Fruit fly (Drosophila melanogaster) whole organism, embryonic: Measurements from ENCODE around the gene Acat1.

ENCODE experiments used
- Antp ChIP-seq: fragments of 200-800 bp; sonication (Bioruptor generic); optimal IDR thresholded peaks from 3 replicates; lab custom pipeline; 2016; ENCODE audit warnings: missing biosample characterization, missing genetic modification characterization
- CG10147 ChIP-seq: fragments of 200-800 bp; sonication (Bioruptor generic); optimal IDR thresholded peaks from 2 replicates; lab custom pipeline; 2019; ENCODE audit warnings: missing biosample characterization, mild to moderate bottlenecking, missing genetic modification characterization, moderate library complexity
- CG10979 ChIP-seq: fragments of 200-800 bp; sonication (Bioruptor generic); optimal IDR thresholded peaks from 2 replicates; lab custom pipeline; 2018; ENCODE audit warnings: missing biosample characterization, mild to moderate bottlenecking, missing genetic modification characterization, moderate library complexity
- CG11247 ChIP-seq: fragments of 200-800 bp; sonication (Bioruptor generic); IDR thresholded peaks from 2 replicates; pipeline ENCODE4 v1.3.6; 2022; ENCODE audit warnings: missing biosample characterization, missing genetic modification characterization
- CG11723 ChIP-seq: fragments of 200-800 bp; sonication (Bioruptor generic); optimal IDR thresholded peaks from 2 replicates; lab custom pipeline; 2017; ENCODE audit warnings: missing biosample characterization, mild to moderate bottlenecking, missing genetic modification characterization
- CG12744 ChIP-seq: fragments of 200-800 bp; sonication (Bioruptor generic); optimal IDR thresholded peaks from 2 replicates; lab custom pipeline; 2016; ENCODE audit warnings: missing biosample characterization, missing genetic modification characterization
- CG2678 ChIP-seq: fragments of 200-800 bp; sonication (Bioruptor generic); optimal IDR thresholded peaks from 3 replicates; lab custom pipeline; 2019; ENCODE audit warnings: missing biosample characterization, mild to moderate bottlenecking, missing genetic modification characterization, moderate library complexity
- CG30403 ChIP-seq: fragments of 200-800 bp; sonication (Bioruptor generic); optimal IDR thresholded peaks from 3 replicates; lab custom pipeline; 2016; ENCODE audit warnings: missing biosample characterization, missing genetic modification characterization
- CG31388 ChIP-seq: fragments of 200-800 bp; sonication (Bioruptor generic); optimal IDR thresholded peaks from 2 replicates; lab custom pipeline; 2016; ENCODE audit warnings: missing biosample characterization, missing genetic modification characterization
- CG3163 ChIP-seq: fragments of 200-800 bp; sonication (Bioruptor generic); optimal IDR thresholded peaks from 3 replicates; lab custom pipeline; 2016; ENCODE audit warnings: missing biosample characterization, missing genetic modification characterization
- CG33213 ChIP-seq: fragments of 200-800 bp; sonication (Bioruptor generic); optimal IDR thresholded peaks from 3 replicates; lab custom pipeline; 2016; ENCODE audit warnings: missing biosample characterization, missing genetic modification characterization
- CG3838 ChIP-seq: fragments of 200-800 bp; sonication (Bioruptor generic); optimal IDR thresholded peaks from 3 replicates; lab custom pipeline; 2016; ENCODE audit warnings: missing biosample characterization, missing genetic modification characterization
- CG3847 ChIP-seq: fragments of 200-800 bp; sonication (Bioruptor generic); IDR thresholded peaks from 2 replicates; pipeline ENCODE4 v1.3.6; 2022; ENCODE audit warnings: missing biosample characterization, missing genetic modification characterization
- CG5245 ChIP-seq: fragments of 200-800 bp; sonication (Bioruptor generic); optimal IDR thresholded peaks from 3 replicates; lab custom pipeline; 2016; ENCODE audit warnings: missing biosample characterization, missing genetic modification characterization
- CG9797 ChIP-seq: fragments of 200-800 bp; sonication (Bioruptor generic); optimal IDR thresholded peaks from 3 replicates; lab custom pipeline; 2018; ENCODE audit warnings: missing biosample characterization, mild to moderate bottlenecking, missing genetic modification characterization
- CkIIα-i1 ChIP-seq: fragments of 200-800 bp; sonication (Bioruptor generic); IDR thresholded peaks from 2 replicates; pipeline ENCODE4 v1.3.6; 2022; ENCODE audit warnings: missing biosample characterization, missing genetic modification characterization
- D19A ChIP-seq: fragments of 200-800 bp; optimal IDR thresholded peaks from 3 replicates; lab custom pipeline; 2019; ENCODE audit warnings: missing biosample characterization, mild to moderate bottlenecking, missing genetic modification characterization, moderate library complexity
- Dip2 ChIP-seq: fragments of 200-800 bp; sonication (Bioruptor generic); IDR thresholded peaks from 2 replicates; pipeline ENCODE4 v1.3.6; 2022; ENCODE audit warnings: missing biosample characterization, missing genetic modification characterization
- GATAe ChIP-seq: fragments of 200-800 bp; sonication (Bioruptor generic); conservative IDR thresholded peaks from 2 replicates; pipeline ENCODE4 v1.3.6; 2022; ENCODE audit warnings: missing biosample characterization, missing genetic modification characterization
- Hmx ChIP-seq: fragments of 200-800 bp; sonication (Bioruptor generic); optimal IDR thresholded peaks from 2 replicates; lab custom pipeline; 2016; ENCODE audit warnings: missing biosample characterization, missing genetic modification characterization
- Hr78 ChIP-seq, 2 experiments: fragments of 200-800 bp in 1 of 2; fragments of >200 bp in 1 of 2; sonication (Bioruptor generic) in 1 of 2; optimal IDR thresholded peaks; 2 replicates each; lab custom pipeline; 2017 to 2019; ENCODE audit warnings: missing biosample characterization in 2 of 2, missing genetic modification characterization in 2 of 2, mild to moderate bottlenecking in 1 of 2, moderate library complexity in 1 of 2
- Hsf ChIP-seq: fragments of 200-800 bp; sonication (Bioruptor generic); optimal IDR thresholded peaks from 3 replicates; lab custom pipeline; 2016; ENCODE audit warnings: missing biosample characterization, missing genetic modification characterization
- Lim3 ChIP-seq: fragments of 200-800 bp; sonication (Bioruptor generic); IDR thresholded peaks from 2 replicates; pipeline ENCODE4 v1.3.6; 2022; ENCODE audit warnings: missing biosample characterization, missing genetic modification characterization
- MBD-R2 ChIP-seq: fragments of 200-800 bp; sonication (Bioruptor generic); IDR thresholded peaks from 2 replicates; pipeline ENCODE4 v1.3.6; 2022; ENCODE audit warnings: missing biosample characterization, missing genetic modification characterization
- Mes4 ChIP-seq: fragments of 200-800 bp; sonication (Bioruptor generic); optimal IDR thresholded peaks from 2 replicates; lab custom pipeline; 2016; ENCODE audit warnings: missing biosample characterization, missing genetic modification characterization
- NC2α ChIP-seq: fragments of 200-800 bp; sonication (Bioruptor generic); optimal IDR thresholded peaks from 2 replicates; lab custom pipeline; 2016; ENCODE audit warnings: missing biosample characterization, missing genetic modification characterization
- Neu2 ChIP-seq: fragments of 200-800 bp; sonication (Bioruptor generic); optimal IDR thresholded peaks from 3 replicates; lab custom pipeline; 2016; ENCODE audit warnings: missing biosample characterization, missing genetic modification characterization, borderline replicate concordance
- Spps ChIP-seq: fragments of 200-800 bp; sonication (Bioruptor generic); optimal IDR thresholded peaks from 2 replicates; lab custom pipeline; 2018; ENCODE audit warnings: missing biosample characterization, mild to moderate bottlenecking, missing genetic modification characterization
- Xbp1 ChIP-seq: fragments of 200-800 bp; sonication (Bioruptor generic); optimal IDR thresholded peaks from 3 replicates; lab custom pipeline; 2016; ENCODE audit warnings: missing biosample characterization, mild to moderate bottlenecking, missing genetic modification characterization
- Xrp1 ChIP-seq: fragments of 200-800 bp; sonication (Bioruptor generic); IDR thresholded peaks from 2 replicates; pipeline ENCODE4 v1.3.6; 2022; ENCODE audit warnings: missing biosample characterization, missing genetic modification characterization
- dpn ChIP-seq, 2 experiments: fragments of 200-800 bp; sonication (Bioruptor generic); optimal IDR thresholded peaks; 3 replicates each; lab custom pipeline; 2016; ENCODE audit warnings: missing biosample characterization in 2 of 2, missing genetic modification characterization in 2 of 2
- ems ChIP-seq: fragments of 200-800 bp; sonication (Bioruptor generic); optimal IDR thresholded peaks from 3 replicates; lab custom pipeline; 2016; ENCODE audit warnings: missing biosample characterization, missing genetic modification characterization
- exex ChIP-seq: fragments of 200-800 bp; sonication (Bioruptor generic); optimal IDR thresholded peaks from 4 replicates; lab custom pipeline; 2018; ENCODE audit warnings: missing biosample characterization, mild to moderate bottlenecking, missing genetic modification characterization, moderate library complexity
- eyg ChIP-seq: fragments of 200-800 bp; sonication (Bioruptor generic); optimal IDR thresholded peaks from 3 replicates; lab custom pipeline; 2016; ENCODE audit warnings: missing biosample characterization, missing genetic modification characterization
- fd102C ChIP-seq: fragments of 200-800 bp; sonication (Bioruptor generic); optimal IDR thresholded peaks from 2 replicates; lab custom pipeline; 2018; ENCODE audit warnings: missing biosample characterization, mild to moderate bottlenecking, missing genetic modification characterization, moderate library complexity
- gce ChIP-seq: fragments of 200-800 bp; sonication (Bioruptor generic); IDR thresholded peaks from 3 replicates; pipeline ENCODE4 v1.3.6; 2022; ENCODE audit warnings: missing biosample characterization, missing genetic modification characterization
- gro ChIP-seq: fragments of 200-800 bp; sonication (Bioruptor generic); optimal IDR thresholded peaks from 2 replicates; lab custom pipeline; 2016; ENCODE audit warnings: missing biosample characterization, missing genetic modification characterization
- klu ChIP-seq: fragments of 200-800 bp; sonication (Bioruptor generic); IDR thresholded peaks from 2 replicates; pipeline ENCODE4 v1.3.6; 2022; ENCODE audit warnings: missing biosample characterization, missing genetic modification characterization
- lilli ChIP-seq: fragments of 200-800 bp; sonication (Bioruptor generic); optimal IDR thresholded peaks from 3 replicates; lab custom pipeline; 2016; ENCODE audit warnings: missing biosample characterization, missing genetic modification characterization
- nmo ChIP-seq: fragments of 200-800 bp; sonication (Bioruptor generic); optimal IDR thresholded peaks from 2 replicates; lab custom pipeline; 2018; ENCODE audit warnings: missing biosample characterization, mild to moderate bottlenecking, missing genetic modification characterization, moderate library complexity
- pnt ChIP-seq: fragments of 200-800 bp; sonication (Bioruptor generic); optimal IDR thresholded peaks from 3 replicates; lab custom pipeline; 2016; ENCODE audit warnings: missing biosample characterization, missing genetic modification characterization
- ranshi ChIP-seq: fragments of 200-800 bp; sonication (Bioruptor generic); IDR thresholded peaks from 2 replicates; pipeline ENCODE4 v1.3.6; 2022; ENCODE audit warnings: missing biosample characterization, missing genetic modification characterization
- scrt ChIP-seq: fragments of 200-800 bp; sonication (Bioruptor generic); optimal IDR thresholded peaks from 2 replicates; lab custom pipeline; 2018; ENCODE audit warnings: missing biosample characterization, mild to moderate bottlenecking, missing genetic modification characterization, moderate library complexity
- sisA ChIP-seq: fragments of 200-800 bp; sonication (Bioruptor generic); IDR thresholded peaks from 2 replicates; pipeline ENCODE4 v1.3.6; 2022; ENCODE audit warnings: missing biosample characterization, missing genetic modification characterization
- sqz ChIP-seq: fragments of 200-800 bp; sonication (Bioruptor generic); optimal IDR thresholded peaks from 3 replicates; lab custom pipeline; 2018; ENCODE audit warnings: missing biosample characterization, mild to moderate bottlenecking, missing genetic modification characterization
- sr ChIP-seq: fragments of 200-800 bp; sonication (Bioruptor generic); IDR thresholded peaks from 3 replicates; pipeline ENCODE4 v1.3.6; 2022; ENCODE audit warnings: missing biosample characterization, missing genetic modification characterization
- tgo ChIP-seq: fragments of 200-800 bp; sonication (Bioruptor generic); IDR thresholded peaks from 3 replicates; pipeline ENCODE4 v1.3.6; 2022; ENCODE audit warnings: missing biosample characterization, missing genetic modification characterization
- toy ChIP-seq: fragments of 200-800 bp; sonication (Bioruptor generic); IDR thresholded peaks from 2 replicates; pipeline ENCODE4 v1.3.6; 2022; ENCODE audit warnings: missing biosample characterization, missing genetic modification characterization
- unpg ChIP-seq: fragments of 200-800 bp; sonication (Bioruptor generic); optimal IDR thresholded peaks from 3 replicates; lab custom pipeline; 2018; ENCODE audit warnings: missing biosample characterization, mild to moderate bottlenecking, missing genetic modification characterization, moderate library complexity
- vfl ChIP-seq: fragments of 200-800 bp; sonication (Bioruptor generic); optimal IDR thresholded peaks from 2 replicates; lab custom pipeline; 2016; ENCODE audit warnings: missing biosample characterization, missing genetic modification characterization
- yki ChIP-seq: fragments of >200 bp; optimal IDR thresholded peaks from 3 replicates; lab custom pipeline; 2018

Acat1 gene

DNA sequence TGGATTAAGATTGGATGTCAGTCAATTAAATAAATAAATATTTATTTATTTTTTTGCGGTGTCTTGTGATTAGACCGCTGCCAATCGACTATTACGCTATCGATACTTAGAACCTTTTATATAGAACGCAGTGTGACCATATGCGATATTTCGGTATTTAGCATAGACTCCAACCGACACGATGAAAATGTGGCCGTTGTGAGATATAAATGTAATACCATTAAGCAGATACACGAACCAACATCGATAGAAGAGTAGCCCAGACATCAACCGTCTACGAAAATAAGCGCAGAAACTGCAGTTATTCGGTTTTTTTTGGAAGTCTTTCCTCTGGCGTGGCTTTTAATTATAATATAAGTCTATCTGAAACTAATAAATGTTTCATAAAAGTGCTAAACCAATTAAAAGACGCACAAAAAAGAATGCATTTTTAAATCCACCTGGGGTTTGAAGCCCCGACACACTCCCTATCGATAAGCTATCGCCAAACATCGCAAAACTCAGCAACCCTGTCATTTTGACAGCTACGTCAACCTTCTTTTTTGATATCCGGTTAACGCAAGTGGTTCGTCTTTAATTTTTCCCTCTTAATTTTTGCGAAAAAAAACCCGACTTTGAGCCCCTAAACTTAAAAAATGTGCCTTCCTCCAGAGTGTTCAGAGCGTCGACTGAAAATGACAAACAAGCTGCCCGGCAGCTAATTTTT lies 44.8 kb upstream of the Acat1 start, which contains the start of the genes Dhdds and RpS14a (continued):
- TF ChIP-seq unpg (GFP tag; lab: Kevin White, UChicago) (peak; percentile 50), Hsf (GFP tag; lab: Kevin White, UChicago) (peak; percentile 54), GATAe (GFP tag; lab: Robert Waterston, UW) (no peak), gce (no peak), MBD-R2 (GFP tag; lab: Robert Waterston, UW) (peak; percentile 49; the same call in 1 of the 2 replicates), CG3163 (GFP tag; lab: Kevin White, UChicago) (no peak), Lim3 (GFP tag; lab: Robert Waterston, UW) (no peak), ranshi (GFP tag; lab: Robert Waterston, UW) (peak; percentile 8; the same call in 1 of the 2 replicates), CG31388 (GFP tag; lab: Kevin White, UChicago) (no peak), Hr78 (GFP tag; optimal IDR thresholded peaks at IDR 0.05; lab: Kevin White, UChicago) (no peak), CkIIα-i1 (GFP tag; lab: Robert Waterston, UW) (no peak), sr (no peak), CG10147 (GFP tag; lab: Kevin White, UChicago) (peak; percentile 72), Dip2 (GFP tag; lab: Robert Waterston, UW) (no peak), exex (tag; lab: Kevin White, UChicago) (no peak), CG3847 (GFP tag; lab: Robert Waterston, UW) (peak; percentile 47), tgo (no peak), CG30403 (peak; percentile 61), eyg (GFP tag; lab: Kevin White, UChicago) (peak; percentile 50), CG11723 (GFP tag; lab: Kevin White, UChicago) (peak; percentile 55), nmo (peak; percentile 84), NC2α (peak; percentile 32), klu (GFP tag; lab: Robert Waterston, UW) (no peak; the same call in 1 of the 2 replicates), Mes4 (GFP tag; lab: Kevin White, UChicago) (peak; percentile 71), vfl (GFP tag; lab: Kevin White, UChicago) (peak; percentile 18), Xbp1 (GFP tag; lab: Kevin White, UChicago) (peak; percentile 47), CG2678 (tag; lab: Kevin White, UChicago) (no peak), Neu2 (GFP tag; lab: Kevin White, UChicago) (no peak), gro (GFP tag; lab: Kevin White, UChicago) (no peak), Spps (tag; lab: Kevin White, UChicago) (peak; percentile 25), D19A (tag; lab: Kevin White, UChicago) (no peak), toy (GFP tag; lab: Robert Waterston, UW) (no peak), sisA (GFP tag; lab: Robert Waterston, UW) (no peak), CG12744 (GFP tag; lab: Kevin White, UChicago) (no peak), CG5245 (GFP tag; lab: Kevin White, UChicago) (no peak), pnt (GFP tag; lab: Kevin White, UChicago) (no peak), ems (GFP tag; lab: Kevin White, UChicago) (no peak), dpn (GFP tag; optimal IDR thresholded peaks at IDR 0.05; lab: Kevin White, UChicago) (peak; percentile 33 to 59), CG3838 (GFP tag; lab: Kevin White, UChicago) (peak; percentile 22), scrt (GFP tag; lab: Kevin White, UChicago) (peak; percentile 41), CG9797 (GFP tag; lab: Kevin White, UChicago) (peak; percentile 92), Antp (GFP tag; lab: Kevin White, UChicago) (no peak), fd102C (GFP tag; lab: Kevin White, UChicago) (no peak), Xrp1 (no peak), lilli (GFP tag; lab: Kevin White, UChicago) (no peak), sqz (GFP tag; lab: Kevin White, UChicago) (peak; percentile 36), CG33213 (GFP tag; lab: Kevin White, UChicago) (peak; percentile 32), CG11247 (GFP tag; lab: Robert Waterston, UW) (no peak), CG10979 (tag; lab: Kevin White, UChicago) (peak; percentile 43), Hmx (no peak), yki (lab: Kevin White, UChicago) (peak; percentile 22)
